Worm (Caenorhabditis elegans): ENCODE results near the gene Y11D7A.10.

DNA sequence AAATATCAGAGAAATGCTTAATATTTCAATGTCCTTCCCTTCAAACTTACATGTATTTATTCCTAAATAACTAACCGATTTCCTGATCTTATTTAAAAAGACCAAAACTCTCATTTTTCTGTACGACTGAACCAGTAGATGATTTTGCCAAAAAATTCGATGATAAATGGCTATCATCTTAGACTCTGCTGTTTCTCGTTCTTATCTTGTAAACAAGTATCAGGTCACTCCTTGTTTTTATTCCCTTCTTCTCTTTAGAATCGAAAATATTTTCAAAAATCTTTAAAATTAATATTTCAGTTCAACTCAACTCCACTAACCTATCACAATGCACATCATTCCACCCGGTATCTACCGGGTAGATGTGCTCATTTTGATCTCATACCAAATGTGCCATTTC, 42.1 kb downstream of the Y11D7A.10 start, which contains the start of gene C46C2.2:
- TF ChIP-seq nhr-12 (tag; optimal IDR thresholded peaks at IDR 0.05) (no peak), skn-1 (tag; optimal IDR thresholded peaks at IDR 0.05) (no peak), elt-1 (tag; optimal IDR thresholded peaks at IDR 0.05) (no peak), elt-3 (tag; optimal IDR thresholded peaks at IDR 0.05) (no peak), lin-11 (tag; optimal IDR thresholded peaks at IDR 0.05) (no peak), nhr-77 (tag; optimal IDR thresholded peaks at IDR 0.05) (no peak)

Measured in whole organism, L2 larva.